Worm (Caenorhabditis elegans) whole organism, late embryonic: Measurements from ENCODE around the gene zipt-2.3.

Source experiments
- C08G9.2 ChIP-seq: sonication (generic microtip); optimal IDR thresholded peaks from 2 replicates; lab custom pipeline; 2016; ENCODE audit warnings: mild to moderate bottlenecking, missing genetic modification characterization, moderate library complexity, missing compliant biosample characterization
- C38D4.7 ChIP-seq: fragments of 200-800 bp; sonication (Bioruptor generic); optimal IDR thresholded peaks from 2 replicates; lab custom pipeline; 2018; ENCODE audit warnings: mild to moderate bottlenecking, missing genetic modification characterization, moderate library complexity, missing compliant biosample characterization
- F13H6.1 ChIP-seq: sonication (generic microtip); optimal IDR thresholded peaks from 2 replicates; lab custom pipeline; 2016; ENCODE audit warnings: missing genetic modification characterization, missing compliant biosample characterization
- K02D7.2 ChIP-seq: sonication (generic microtip); optimal IDR thresholded peaks from 2 replicates; lab custom pipeline; 2017; ENCODE audit warnings: mild to moderate bottlenecking, missing genetic modification characterization, missing compliant biosample characterization
- T23F11.4 ChIP-seq: fragments of 200-800 bp; sonication (Bioruptor generic); optimal IDR thresholded peaks from 2 replicates; lab custom pipeline; 2018; ENCODE audit warnings: mild to moderate bottlenecking, missing genetic modification characterization, missing compliant biosample characterization
- ahr-1 ChIP-seq: sonication (generic microtip); optimal IDR thresholded peaks from 2 replicates; lab custom pipeline; 2016; ENCODE audit warnings: missing genetic modification characterization, missing compliant biosample characterization
- ceh-14 ChIP-seq: sonication (generic microtip); optimal IDR thresholded peaks from 2 replicates; lab custom pipeline; 2016; ENCODE audit warnings: missing genotype, missing genetic modification characterization, missing compliant biosample characterization
- ceh-18 ChIP-seq: sonication (generic microtip); optimal IDR thresholded peaks from 2 replicates; lab custom pipeline; 2016; ENCODE audit warnings: missing genetic modification characterization, missing compliant biosample characterization
- ceh-19 ChIP-seq: fragments of 200-800 bp; sonication (Bioruptor generic); optimal IDR thresholded peaks from 2 replicates; lab custom pipeline; 2018; ENCODE audit warnings: mild to moderate bottlenecking, missing genetic modification characterization, missing compliant biosample characterization
- ceh-2 ChIP-seq: sonication (generic microtip); optimal IDR thresholded peaks from 2 replicates; lab custom pipeline; 2016; ENCODE audit warnings: missing genotype, missing genetic modification characterization, missing compliant biosample characterization
- ceh-31 ChIP-seq: sonication (generic microtip); optimal IDR thresholded peaks from 2 replicates; lab custom pipeline; 2016; ENCODE audit warnings: missing genetic modification characterization, missing compliant biosample characterization
- ceh-34 ChIP-seq: sonication (generic microtip); optimal IDR thresholded peaks from 2 replicates; lab custom pipeline; 2016; ENCODE audit warnings: mild to moderate bottlenecking, missing genetic modification characterization, missing compliant biosample characterization
- ceh-48 ChIP-seq: sonication (generic microtip); optimal IDR thresholded peaks from 2 replicates; lab custom pipeline; 2016; ENCODE audit warnings: missing genetic modification characterization, inconsistent platforms, missing compliant biosample characterization
- ceh-6 ChIP-seq: fragments of 200-800 bp; sonication (Bioruptor generic); optimal IDR thresholded peaks from 2 replicates; lab custom pipeline; 2018; ENCODE audit warnings: mild to moderate bottlenecking, missing genetic modification characterization, missing compliant biosample characterization
- ceh-9 ChIP-seq: sonication (generic microtip); optimal IDR thresholded peaks from 2 replicates; lab custom pipeline; 2016; ENCODE audit warnings: mild to moderate bottlenecking, missing genetic modification characterization, inconsistent platforms, missing compliant biosample characterization
- dmd-4 ChIP-seq: sonication (generic microtip); optimal IDR thresholded peaks from 2 replicates; lab custom pipeline; 2016; ENCODE audit warnings: borderline replicate concordance, missing genetic modification characterization, missing compliant biosample characterization
- dve-1 ChIP-seq: sonication (generic microtip); optimal IDR thresholded peaks from 2 replicates; lab custom pipeline; 2017; ENCODE audit warnings: antibody characterized with exemption, mild to moderate bottlenecking, missing genetic modification characterization, missing compliant biosample characterization
- elt-2 ChIP-seq: sonication (generic microtip); optimal IDR thresholded peaks from 2 replicates; lab custom pipeline; 2016; ENCODE audit warnings: missing genetic modification reagents, missing genetic modification characterization, missing compliant biosample characterization
- ets-4 ChIP-seq: sonication (generic microtip); optimal IDR thresholded peaks from 2 replicates; lab custom pipeline; 2016; ENCODE audit warnings: missing genetic modification characterization, missing compliant biosample characterization
- eyg-1 ChIP-seq: sonication (generic microtip); optimal IDR thresholded peaks from 2 replicates; lab custom pipeline; 2016; ENCODE audit warnings: missing genotype, missing genetic modification characterization, missing compliant biosample characterization
- fkh-6 ChIP-seq: sonication (generic microtip); optimal IDR thresholded peaks from 2 replicates; lab custom pipeline; 2016; ENCODE audit warnings: missing genetic modification characterization, missing compliant biosample characterization
- hlh-13 ChIP-seq: fragments of 200-800 bp; sonication (Bioruptor generic); optimal IDR thresholded peaks from 2 replicates; lab custom pipeline; 2018; ENCODE audit warnings: mild to moderate bottlenecking, missing genetic modification characterization, missing compliant biosample characterization
- hlh-15 ChIP-seq: sonication (generic microtip); optimal IDR thresholded peaks from 2 replicates; lab custom pipeline; 2016; ENCODE audit warnings: missing genetic modification characterization, missing compliant biosample characterization
- hlh-30 ChIP-seq: sonication (generic microtip); optimal IDR thresholded peaks from 2 replicates; lab custom pipeline; 2017; ENCODE audit warnings: antibody characterized with exemption, missing genetic modification characterization, missing compliant biosample characterization; ENCODE audit not compliant: insufficient read depth
- lim-6 ChIP-seq: sonication (generic microtip); optimal IDR thresholded peaks from 2 replicates; lab custom pipeline; 2016; ENCODE audit warnings: missing genetic modification characterization, missing compliant biosample characterization
- mec-3 ChIP-seq: sonication (generic microtip); optimal IDR thresholded peaks from 2 replicates; lab custom pipeline; 2016; ENCODE audit warnings: borderline replicate concordance, missing genetic modification characterization, missing compliant biosample characterization
- nhr-11 ChIP-seq: fragments of 150-350 bp; optimal IDR thresholded peaks from 2 replicates; lab custom pipeline; 2014; ENCODE audit warnings: missing biosample characterization, missing genetic modification characterization
- nhr-232 ChIP-seq: sonication (generic microtip); optimal IDR thresholded peaks from 2 replicates; lab custom pipeline; 2016; ENCODE audit warnings: missing genetic modification characterization, missing compliant biosample characterization
- odd-2 ChIP-seq: sonication (generic microtip); optimal IDR thresholded peaks from 2 replicates; lab custom pipeline; 2017; ENCODE audit warnings: antibody characterized with exemption, mild to moderate bottlenecking, missing genetic modification characterization, missing compliant biosample characterization
- pag-3 ChIP-seq: sonication (generic microtip); optimal IDR thresholded peaks from 2 replicates; lab custom pipeline; 2016; ENCODE audit warnings: missing compliant biosample characterization, missing genetic modification characterization, borderline replicate concordance
- pax-1 ChIP-seq: fragments of 150-350 bp; optimal IDR thresholded peaks from 2 replicates; lab custom pipeline; 2014; ENCODE audit warnings: missing biosample characterization, missing genetic modification characterization
- pha-2 ChIP-seq: sonication (generic microtip); optimal IDR thresholded peaks from 2 replicates; lab custom pipeline; 2017; ENCODE audit warnings: mild to moderate bottlenecking, missing genetic modification characterization, missing compliant biosample characterization
- pqm-1 ChIP-seq: sonication (generic microtip); optimal IDR thresholded peaks from 2 replicates; lab custom pipeline; 2016; ENCODE audit warnings: missing genetic modification characterization, missing compliant biosample characterization
- pros-1 ChIP-seq: fragments of 150-350 bp; optimal IDR thresholded peaks from 2 replicates; lab custom pipeline; 2014; ENCODE audit warnings: missing biosample characterization, missing genetic modification reagents, missing genetic modification characterization
- rnt-1 ChIP-seq: sonication (generic microtip); optimal IDR thresholded peaks from 2 replicates; lab custom pipeline; 2016; ENCODE audit warnings: missing genetic modification characterization, missing compliant biosample characterization
- sdc-2 ChIP-seq: sonication (generic microtip); optimal IDR thresholded peaks from 2 replicates; lab custom pipeline; 2016; ENCODE audit warnings: missing genotype, missing genetic modification characterization, missing compliant biosample characterization
- tbx-7 ChIP-seq: sonication (generic microtip); optimal IDR thresholded peaks from 2 replicates; lab custom pipeline; 2016; ENCODE audit warnings: missing genotype, missing genetic modification characterization, missing compliant biosample characterization
- ttx-3 ChIP-seq: sonication (generic microtip); optimal IDR thresholded peaks from 2 replicates; lab custom pipeline; 2016; ENCODE audit warnings: missing genetic modification reagents, missing genetic modification characterization, missing compliant biosample characterization
- unc-42 ChIP-seq: sonication (generic microtip); optimal IDR thresholded peaks from 2 replicates; lab custom pipeline; 2016; ENCODE audit warnings: missing genotype, missing genetic modification characterization, missing compliant biosample characterization
- unc-55 ChIP-seq: sonication (generic microtip); optimal IDR thresholded peaks from 2 replicates; lab custom pipeline; 2017; ENCODE audit warnings: missing biosample characterization, missing genetic modification reagents, missing genetic modification characterization
- ztf-16 ChIP-seq: sonication (generic microtip); optimal IDR thresholded peaks from 2 replicates; lab custom pipeline; 2017; ENCODE audit warnings: missing genetic modification characterization, missing compliant biosample characterization

The zipt-2.3 gene

ce11 chrII:13711493-13712055, 4.1 kb downstream of the zipt-2.3 start:
- TF ChIP-seq C08G9.2 (tag; lab: Kevin White, UChicago) (no peak), dve-1 (tag; lab: Kevin White, UChicago) (no peak), eyg-1 (tag; lab: Kevin White, UChicago) (no peak), ceh-14 (no peak), rnt-1 (no peak), ceh-48 (tag; lab: Kevin White, UChicago) (no peak), pag-3 (tag; lab: Kevin White, UChicago) (no peak), ets-4 (tag; lab: Kevin White, UChicago) (no peak), elt-2 (tag; lab: Kevin White, UChicago) (no peak), dmd-4 (tag; lab: Kevin White, UChicago) (no peak), ceh-6 (GFP tag; lab: Kevin White, UChicago) (no peak), ceh-31 (tag; lab: Kevin White, UChicago) (no peak), hlh-13 (GFP tag; lab: Kevin White, UChicago) (no peak), tbx-7 (no peak), sdc-2 (tag; lab: Kevin White, UChicago) (no peak), pros-1 (tag; lab: Kevin White, UChicago) (no peak), F13H6.1 (tag; lab: Kevin White, UChicago) (no peak), fkh-6 (no peak)

DNA sequence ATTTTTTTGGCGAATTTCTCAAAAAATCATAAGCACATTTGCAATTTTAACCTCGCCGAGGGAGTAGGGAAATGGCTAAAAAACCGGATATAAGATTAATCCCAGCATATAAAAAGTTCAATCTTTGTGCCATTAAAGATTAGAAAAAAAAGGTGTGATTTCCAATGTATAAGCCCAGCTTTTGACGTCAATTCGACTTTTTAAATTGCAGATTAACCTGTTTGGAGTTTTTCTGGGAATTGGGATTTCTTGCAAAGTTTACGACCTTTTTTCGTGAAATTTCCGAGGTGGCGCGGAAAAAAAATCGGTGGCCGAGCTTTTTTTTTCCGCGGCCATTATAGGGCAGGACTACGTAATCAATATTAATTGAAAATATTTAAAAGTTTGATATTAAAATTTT, 18.0 kb downstream of the zipt-2.3 start:
- TF ChIP-seq ceh-9 (tag; lab: Kevin White, UChicago) (no peak), mec-3 (tag; lab: Kevin White, UChicago) (no peak), ets-4 (tag; lab: Kevin White, UChicago) (no peak), ceh-2 (tag; lab: Kevin White, UChicago) (no peak), unc-55 (GFP tag; lab: Kevin White, UChicago) (no peak), C08G9.2 (tag; lab: Kevin White, UChicago) (no peak), ztf-16 (tag; lab: Kevin White, UChicago) (no peak), nhr-232 (tag; lab: Kevin White, UChicago) (no peak), pros-1 (tag; lab: Kevin White, UChicago) (no peak), hlh-30 (tag; lab: Kevin White, UChicago) (no peak), K02D7.2 (tag; lab: Kevin White, UChicago) (no peak), odd-2 (no peak), elt-2 (tag; lab: Kevin White, UChicago) (no peak), pqm-1 (tag; lab: Kevin White, UChicago) (no peak), unc-42 (tag; lab: Kevin White, UChicago) (no peak), tbx-7 (no peak), pax-1 (tag; lab: Kevin White, UChicago) (no peak)

ce11 chrII:13695343-13696332, 20.0 kb downstream of the zipt-2.3 start, which contains the start of gene kqt-3:
kqt-3 (plus strand) TSS chrII:13696282.
- TF ChIP-seq ceh-18 (tag; lab: Kevin White, UChicago) (no peak), C38D4.7 (no peak), ceh-31 (tag; lab: Kevin White, UChicago) (no peak), elt-2 (tag; lab: Kevin White, UChicago) (no peak), T23F11.4 (GFP tag; lab: Kevin White, UChicago) (no peak), nhr-11 (tag; lab: Kevin White, UChicago) (no peak), hlh-15 (no peak), ceh-19 (GFP tag; lab: Kevin White, UChicago) (no peak), lim-6 (tag; lab: Kevin White, UChicago) (no peak), pha-2 (tag; lab: Kevin White, UChicago) (no peak), ahr-1 (tag; lab: Kevin White, UChicago) (no peak), ceh-34 (no peak), tbx-7 (no peak), unc-42 (tag; lab: Kevin White, UChicago) (no peak), ttx-3 (tag; lab: Kevin White, UChicago) (no peak), unc-55 (GFP tag; lab: Kevin White, UChicago) (no peak)
- TF ChIP-seq, all 69 proteins: peak for 0
